Worm (Caenorhabditis elegans): ENCODE data around the gene alp-1.

- TF ChIP-seq hmg-4 (GFP tag; optimal IDR thresholded peaks at IDR 0.05) (no peak), ama-1 (optimal IDR thresholded peaks at IDR 0.05) (no peak), tbx-37 (GFP tag; conservative IDR thresholded peaks at IDR 0.05) (no peak), hnd-1 (tag; optimal IDR thresholded peaks at IDR 0.05) (no peak)
Measured at ce11 chrIV:8893746-8894145, 41.5 kb downstream of the alp-1 start, which contains the start of gene rad-54.L2.

All from whole organism, early embryonic.